Worm (Caenorhabditis elegans) whole organism, L2 larva: ENCODE results near the gene K01F9.2.

Source experiments
- C34F6.9 ChIP-seq: fragments of 150-350 bp; optimal IDR thresholded peaks from 2 replicates; lab custom pipeline; 2014; ENCODE audit warnings: missing biosample characterization, missing genetic modification characterization
- F13H6.1 ChIP-seq: sonication (generic microtip); optimal IDR thresholded peaks from 2 replicates; lab custom pipeline; 2016; ENCODE audit warnings: missing genetic modification characterization, missing compliant biosample characterization
- R02D3.7 ChIP-seq: fragments of 150-350 bp; optimal IDR thresholded peaks from 2 replicates; lab custom pipeline; 2014; ENCODE audit warnings: missing biosample characterization, missing genetic modification characterization
- Y55F3AM.14 ChIP-seq: fragments of 200-800 bp; sonication (Bioruptor generic); optimal IDR thresholded peaks from 2 replicates; lab custom pipeline; 2018; ENCODE audit warnings: mild to moderate bottlenecking, missing genetic modification characterization, missing compliant biosample characterization
- ZK546.5 ChIP-seq: sonication (generic microtip); optimal IDR thresholded peaks from 2 replicates; lab custom pipeline; 2017; ENCODE audit warnings: missing biosample characterization, missing genetic modification characterization
- alr-1 ChIP-seq: fragments of 150-350 bp; optimal IDR thresholded peaks from 2 replicates; lab custom pipeline; 2014; ENCODE audit warnings: missing biosample characterization, missing genetic modification characterization
- aly-2 ChIP-seq: fragments of 150-350 bp; optimal IDR thresholded peaks from 2 replicates; lab custom pipeline; 2014; ENCODE audit warnings: missing biosample characterization, missing genetic modification characterization
- ama-1 ChIP-seq: fragments of 150-350 bp; optimal IDR thresholded peaks from 2 replicates; lab custom pipeline; 2018; ENCODE audit warnings: inconsistent platforms
- blmp-1 ChIP-seq: sonication (generic microtip); optimal IDR thresholded peaks from 2 replicates; lab custom pipeline; 2017; ENCODE audit warnings: missing genetic modification characterization, mild to moderate bottlenecking, missing compliant biosample characterization, antibody characterized with exemption, moderate library complexity; ENCODE audit not compliant: insufficient read depth
- ceh-16 ChIP-seq: fragments of 150-350 bp; optimal IDR thresholded peaks from 2 replicates; lab custom pipeline; 2014; ENCODE audit warnings: missing biosample characterization, missing genetic modification characterization
- ceh-82 ChIP-seq: fragments of 150-350 bp; optimal IDR thresholded peaks from 2 replicates; lab custom pipeline; 2014; ENCODE audit warnings: missing biosample characterization, missing genetic modification characterization
- crh-2 ChIP-seq: sonication (generic microtip); optimal IDR thresholded peaks from 2 replicates; lab custom pipeline; 2017; ENCODE audit warnings: missing biosample characterization, missing genetic modification characterization
- dmd-4 ChIP-seq: sonication (generic microtip); optimal IDR thresholded peaks from 2 replicates; lab custom pipeline; 2017; ENCODE audit warnings: missing biosample characterization, missing genetic modification characterization
- egl-27 ChIP-seq: sonication (generic microtip); optimal IDR thresholded peaks from 3 replicates; lab custom pipeline; 2017; ENCODE audit warnings: missing biosample characterization, missing genetic modification reagents, missing genetic modification characterization
- elt-3 ChIP-seq: sonication (generic microtip); optimal IDR thresholded peaks from 2 replicates; lab custom pipeline; 2017; ENCODE audit warnings: missing biosample characterization, missing genetic modification characterization
- fos-1 ChIP-seq: fragments of 150-350 bp; optimal IDR thresholded peaks from 2 replicates; lab custom pipeline; 2014; ENCODE audit warnings: missing biosample characterization, missing genetic modification characterization
- gmeb-1 ChIP-seq: fragments of 150-350 bp; optimal IDR thresholded peaks from 2 replicates; lab custom pipeline; 2014; ENCODE audit warnings: missing biosample characterization, missing genetic modification characterization
- lin-13 ChIP-seq: fragments of 150-350 bp; optimal IDR thresholded peaks from 2 replicates; lab custom pipeline; 2014; ENCODE audit warnings: missing biosample characterization, missing genetic modification reagents, missing genetic modification characterization
- lin-39 ChIP-seq: fragments of 150-350 bp; optimal IDR thresholded peaks from 2 replicates; lab custom pipeline; 2014; ENCODE audit warnings: missing biosample characterization, missing genetic modification reagents, missing genetic modification characterization
- lsy-2 ChIP-seq, 2 experiments: fragments of 150-350 bp in 1 of 2; sonication (generic microtip) in 1 of 2; optimal IDR thresholded peaks; 2 replicates each; lab custom pipeline; 2014 to 2017; ENCODE audit warnings: missing biosample characterization in 2 of 2, missing genetic modification characterization in 2 of 2
- mab-5 ChIP-seq: fragments of 150-350 bp; optimal IDR thresholded peaks from 2 replicates; lab custom pipeline; 2014; ENCODE audit warnings: missing biosample characterization, missing genetic modification characterization
- mbf-1 ChIP-seq: sonication (generic microtip); optimal IDR thresholded peaks from 2 replicates; lab custom pipeline; 2017; ENCODE audit warnings: missing biosample characterization, missing genetic modification characterization
- mdl-1 ChIP-seq, 2 experiments: fragments of 150-350 bp in 1 of 2; sonication (generic microtip) in 1 of 2; optimal IDR thresholded peaks; 2 replicates each; lab custom pipeline; 2017; ENCODE audit warnings: missing biosample characterization in 2 of 2, missing genetic modification characterization in 2 of 2
- nhr-10 ChIP-seq: sonication (generic microtip); optimal IDR thresholded peaks from 2 replicates; lab custom pipeline; 2017; ENCODE audit warnings: missing biosample characterization, missing genetic modification characterization
- nhr-12 ChIP-seq: fragments of 150-350 bp; optimal IDR thresholded peaks from 2 replicates; lab custom pipeline; 2014; ENCODE audit warnings: missing biosample characterization, missing genetic modification characterization
- nhr-129 ChIP-seq: fragments of 150-350 bp; optimal IDR thresholded peaks from 2 replicates; lab custom pipeline; 2014; ENCODE audit warnings: missing biosample characterization, missing genetic modification characterization
- nhr-21 ChIP-seq: fragments of 150-350 bp; optimal IDR thresholded peaks from 2 replicates; lab custom pipeline; 2014; ENCODE audit warnings: missing biosample characterization, missing genetic modification characterization
- nhr-23 ChIP-seq: fragments of 150-350 bp; optimal IDR thresholded peaks from 2 replicates; lab custom pipeline; 2014; ENCODE audit warnings: missing biosample characterization, missing genetic modification reagents, missing genetic modification characterization
- nhr-237 ChIP-seq: fragments of 150-350 bp; optimal IDR thresholded peaks from 2 replicates; lab custom pipeline; 2014; ENCODE audit warnings: missing biosample characterization, missing genetic modification characterization
- nhr-25 ChIP-seq: fragments of 150-350 bp; sonication (generic microtip); optimal IDR thresholded peaks from 3 replicates; lab custom pipeline; 2014; ENCODE audit warnings: missing biosample characterization, missing genetic modification characterization
- nhr-6 ChIP-seq: fragments of 150-350 bp; optimal IDR thresholded peaks from 2 replicates; lab custom pipeline; 2014; ENCODE audit warnings: missing biosample characterization, missing genetic modification characterization
- nhr-77 ChIP-seq: fragments of 150-350 bp; optimal IDR thresholded peaks from 2 replicates; lab custom pipeline; 2014; ENCODE audit warnings: missing biosample characterization, missing genetic modification characterization
- peb-1 ChIP-seq: fragments of 150-350 bp; optimal IDR thresholded peaks from 2 replicates; lab custom pipeline; 2014; ENCODE audit warnings: missing biosample characterization, missing genetic modification characterization
- sem-4 ChIP-seq: fragments of 150-350 bp; optimal IDR thresholded peaks from 2 replicates; lab custom pipeline; 2014; ENCODE audit warnings: missing biosample characterization, missing genetic modification reagents, missing genetic modification characterization
- skn-1 ChIP-seq: sonication (generic microtip); optimal IDR thresholded peaks from 2 replicates; lab custom pipeline; 2017; ENCODE audit warnings: missing biosample characterization, missing genetic modification characterization
- sma-3 ChIP-seq: sonication (generic microtip); optimal IDR thresholded peaks from 2 replicates; lab custom pipeline; 2016; ENCODE audit warnings: missing genetic modification reagents, missing genetic modification characterization, missing compliant biosample characterization
- sma-9 ChIP-seq, 2 experiments: fragments of 150-350 bp in 1 of 2; sonication (generic microtip) in 1 of 2; optimal IDR thresholded peaks; 2 replicates each; lab custom pipeline; 2014 to 2016; ENCODE audit warnings: missing genetic modification characterization in 2 of 2, mild to moderate bottlenecking in 1 of 2, missing biosample characterization in 1 of 2, missing compliant biosample characterization in 1 of 2, missing genetic modification reagents in 1 of 2, moderate library complexity in 1 of 2
- snpc-4 ChIP-seq: fragments of 150-350 bp; optimal IDR thresholded peaks from 2 replicates; lab custom pipeline; 2014; ENCODE audit warnings: missing biosample characterization, missing genetic modification characterization
- unc-55 ChIP-seq: fragments of 150-350 bp; sonication (generic microtip); optimal IDR thresholded peaks from 3 replicates; lab custom pipeline; 2014; ENCODE audit warnings: missing biosample characterization, missing genetic modification reagents, missing genetic modification characterization
- unc-62 ChIP-seq: fragments of 150-350 bp; optimal IDR thresholded peaks from 2 replicates; lab custom pipeline; 2014; ENCODE audit warnings: missing biosample characterization, missing genetic modification reagents, missing genetic modification characterization
- zag-1 ChIP-seq: fragments of 150-350 bp; optimal IDR thresholded peaks from 2 replicates; lab custom pipeline; 2014; ENCODE audit warnings: missing biosample characterization, missing genetic modification characterization
- ztf-4 ChIP-seq: fragments of 150-350 bp; optimal IDR thresholded peaks from 2 replicates; lab custom pipeline; 2014; ENCODE audit warnings: missing biosample characterization, missing genetic modification characterization

Gene K01F9.2

DNA sequence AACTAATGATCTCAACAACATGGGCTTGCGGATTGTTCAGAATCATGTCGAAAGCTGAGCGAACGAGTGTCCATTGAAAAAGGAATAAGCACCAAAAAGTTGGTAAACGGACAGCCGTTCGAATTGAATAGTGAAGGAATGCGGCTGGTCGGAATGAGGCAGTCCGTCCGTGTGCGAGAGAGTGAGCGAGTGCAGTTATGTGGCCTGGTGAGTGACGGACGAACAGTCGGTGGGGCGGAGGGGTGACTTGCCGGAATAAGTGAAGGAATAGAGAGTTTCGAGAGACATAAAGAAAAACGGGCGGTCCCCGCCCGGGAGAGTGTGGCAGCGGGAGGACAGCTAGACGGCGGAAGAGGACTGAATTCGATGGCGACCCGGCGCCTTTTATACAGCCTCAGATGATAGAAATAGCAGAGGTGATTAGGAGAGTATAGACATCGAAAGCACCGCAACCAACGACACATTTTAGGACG is 11.6 kb downstream of the K01F9.2 start:
- TF ChIP-seq nhr-23 (tag; lab: Kevin White, UChicago) (no peak), mab-5 (peak; percentile 3), peb-1 (tag; lab: Kevin White, UChicago) (no peak), sma-9 (GFP tag; optimal IDR thresholded peaks at IDR 0.05; lab: Kevin White, UChicago) (no peak), sma-9 (tag; optimal IDR thresholded peaks at IDR 0.05; lab: Kevin White, UChicago) (no peak), dmd-4 (tag; lab: Kevin White, UChicago) (no peak), ceh-82 (tag; lab: Kevin White, UChicago) (no peak), nhr-12 (no peak), ama-1 (peak; percentile 97), gmeb-1 (tag; lab: Kevin White, UChicago) (peak; percentile 62), fos-1 (tag; lab: Kevin White, UChicago) (peak; percentile 84), crh-2 (tag; lab: Kevin White, UChicago) (peak; percentile 75), alr-1 (no peak), Y55F3AM.14 (GFP tag; lab: Kevin White, UChicago) (peak; percentile 87), nhr-10 (tag; lab: Kevin White, UChicago) (peak; percentile 50), ZK546.5 (tag; lab: Kevin White, UChicago) (no peak), blmp-1 (no peak), elt-3 (tag; lab: Kevin White, UChicago) (no peak), nhr-129 (peak; percentile 57), R02D3.7 (tag; lab: Kevin White, UChicago) (no peak), egl-27 (no peak), lin-39 (tag; lab: Kevin White, UChicago) (no peak), nhr-6 (tag; lab: Kevin White, UChicago) (no peak), mdl-1 (tag; optimal IDR thresholded peaks at IDR 0.05; lab: Kevin White, UChicago) (peak; percentile 17 to 31), lin-13 (peak; percentile 65), skn-1 (tag; lab: Kevin White, UChicago) (no peak), aly-2 (tag; lab: Kevin White, UChicago) (no peak), snpc-4 (tag; lab: Kevin White, UChicago) (peak; percentile 3), zag-1 (tag; lab: Kevin White, UChicago) (no peak), F13H6.1 (tag; lab: Kevin White, UChicago) (peak; percentile 87), ceh-16 (tag; lab: Kevin White, UChicago) (peak; percentile 2), lsy-2 (tag; optimal IDR thresholded peaks at IDR 0.05; lab: Kevin White, UChicago) (peak in 1 of 2 experiments; percentile 63), nhr-25 (peak; percentile 47), unc-55 (GFP tag; lab: Kevin White, UChicago) (no peak), ztf-4 (tag; lab: Kevin White, UChicago) (no peak), sem-4 (peak; percentile 51), sma-3 (GFP tag; lab: Kevin White, UChicago) (peak; percentile 75), nhr-237 (no peak), nhr-21 (tag; lab: Kevin White, UChicago) (peak; percentile 53), nhr-77 (tag; lab: Kevin White, UChicago) (peak; percentile 18), unc-62 (GFP tag; lab: Kevin White, UChicago) (no peak), mbf-1 (tag; lab: Kevin White, UChicago) (no peak)
- TF ChIP-seq, all 48 proteins: peak for 19

DNA sequence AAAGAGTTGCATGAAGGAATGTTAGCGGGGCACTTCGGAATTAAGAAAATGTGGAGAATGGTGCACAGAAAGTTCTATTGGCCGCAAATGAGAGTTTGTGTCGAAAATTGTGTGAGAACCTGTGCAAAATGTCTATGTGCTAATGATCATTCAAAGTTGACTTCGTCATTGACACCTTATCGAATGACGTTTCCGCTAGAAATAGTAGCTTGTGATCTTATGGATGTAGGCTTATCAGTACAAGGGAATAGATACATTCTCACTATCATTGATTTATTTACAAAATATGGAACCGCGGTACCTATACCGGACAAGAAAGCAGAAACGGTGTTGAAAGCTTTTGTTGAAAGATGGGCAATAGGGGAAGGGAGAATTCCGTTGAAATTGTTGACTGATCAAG is 18.4 kb downstream of the K01F9.2 start:
- no peak for TF ChIP-seq skn-1 (tag; lab: Kevin White, UChicago)
- TF ChIP-seq lin-39 (tag; lab: Kevin White, UChicago): no peak
- TF ChIP-seq nhr-237: no peak
- no peak for TF ChIP-seq ama-1
- TF ChIP-seq ZK546.5 (tag; lab: Kevin White, UChicago): no peak
- no peak for TF ChIP-seq mdl-1 (tag; optimal IDR thresholded peaks at IDR 0.05; lab: Kevin White, UChicago)

DNA sequence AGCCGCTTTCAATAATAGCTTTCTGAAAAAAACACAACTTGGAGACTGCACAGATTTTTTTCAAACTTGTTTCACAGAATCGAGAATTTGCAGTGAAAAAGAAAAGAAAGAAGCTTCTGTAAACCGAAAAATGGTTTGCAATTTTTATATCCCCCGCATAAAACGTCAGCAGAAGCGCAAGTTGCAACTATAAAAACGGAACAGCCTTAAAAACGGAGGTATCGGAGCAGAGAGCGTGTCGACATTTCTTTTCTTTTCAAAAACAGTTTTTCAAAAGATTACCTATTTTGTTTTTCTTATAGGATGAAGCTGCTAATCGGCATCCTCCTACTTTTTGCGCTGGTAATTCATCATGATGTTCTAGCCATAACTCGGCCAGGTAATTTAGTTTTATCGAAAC is 25.0 kb downstream of the K01F9.2 start, which contains the start of gene plg-1:
TSS of gene plg-1 (plus strand) at position 301 of the 400 bp plus-strand sequence.
- TF ChIP-seq egl-27 (no peak), aly-2 (tag; lab: Kevin White, UChicago) (no peak), zag-1 (tag; lab: Kevin White, UChicago) (no peak), nhr-23 (tag; lab: Kevin White, UChicago) (no peak), C34F6.9 (tag; lab: Kevin White, UChicago) (no peak)
- TF ChIP-seq, all 48 proteins: peak for 0
